Fruit fly (Drosophila melanogaster): ENCODE data around the gene CG42507.

CG42507 gene

DNA sequence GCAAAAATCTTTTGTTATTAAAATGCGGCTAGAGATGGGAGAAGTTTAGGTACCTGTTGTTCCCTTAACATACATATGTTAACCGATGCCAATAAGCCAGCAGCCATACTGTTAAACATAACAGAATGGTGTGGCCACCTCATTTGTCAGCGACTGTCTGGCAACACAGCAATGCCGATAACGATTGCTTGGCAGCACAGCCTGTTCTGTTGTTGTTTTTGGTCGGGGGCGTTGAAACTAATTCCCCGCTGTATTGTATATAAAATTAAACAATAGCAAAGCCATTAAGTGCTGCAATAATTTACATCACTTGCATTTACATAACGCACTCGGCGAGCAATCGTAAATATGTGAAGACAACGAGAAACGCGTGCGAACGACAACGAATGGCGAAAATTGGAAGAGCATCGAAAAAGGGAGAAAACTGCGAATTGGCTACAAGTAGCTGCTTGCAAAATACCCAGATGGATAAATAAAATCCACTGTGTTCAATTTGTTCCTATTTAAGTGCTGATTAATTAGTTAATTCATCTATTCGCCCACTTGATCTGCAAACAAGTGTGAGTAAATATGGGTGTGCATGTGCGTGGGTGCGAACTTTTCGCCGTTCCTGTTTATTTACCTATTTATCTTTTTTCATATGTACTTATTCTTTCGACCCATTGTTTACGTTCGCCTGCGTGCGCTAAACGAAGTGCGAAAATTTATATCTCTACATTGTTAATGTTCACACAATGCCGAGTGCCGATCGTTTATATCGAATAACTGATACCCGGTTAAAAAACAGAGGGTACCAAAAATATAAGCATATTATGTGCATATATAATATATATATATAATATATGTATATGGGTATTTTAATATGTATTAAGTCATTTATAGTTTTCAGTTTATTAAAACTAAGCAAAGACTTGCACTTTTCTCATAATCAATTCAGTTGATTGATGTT is 4.3 kb upstream of the CG42507 start, which contains the start of the genes Tsen34 and Mgat4a (continued):
- TF ChIP-seq CG6813 (GFP tag; optimal IDR thresholded peaks at IDR 0.05) (peak; percentile 35), Ets65A (GFP tag) (peak; percentile 56), CG15601 (tag; optimal IDR thresholded peaks at IDR 0.05) (no peak), so (GFP tag; IDR thresholded peaks at IDR 0.05) (peak; percentile 43; the same call in 1 of the 3 replicates), CG11695 (GFP tag; IDR thresholded peaks at IDR 0.05) (peak; percentile 56; the same call in 1 of the 3 replicates), Trl (optimal IDR thresholded peaks at IDR 0.05) (no peak), Trl (GFP tag; optimal IDR thresholded peaks at IDR 0.05) (peak; percentile 32), wdn (GFP tag; IDR thresholded peaks at IDR 0.05) (peak; percentile 62), sens (GFP tag) (peak; percentile 86), CG10366 (GFP tag; IDR thresholded peaks at IDR 0.05) (no peak; the same call in 1 of the 2 replicates), CG9215 (GFP tag; IDR thresholded peaks at IDR 0.05) (no peak; the same call in 1 of the 2 replicates), fd3F (GFP tag; optimal IDR thresholded peaks at IDR 0.05) (peak; percentile 39), eve (GFP tag; optimal IDR thresholded peaks at IDR 0.05) (no peak), dati (GFP tag; IDR thresholded peaks at IDR 0.05) (no peak), CG17359 (tag; optimal IDR thresholded peaks at IDR 0.05) (no peak), E2f1 (GFP tag; IDR thresholded peaks at IDR 0.05) (no peak; the same call in 1 of the 2 replicates), Dip2 (GFP tag; IDR thresholded peaks at IDR 0.05) (no peak), MBD-R2 (GFP tag; IDR thresholded peaks at IDR 0.05) (no peak; the same call in none of the 2 replicates), slp2 (GFP tag; optimal IDR thresholded peaks at IDR 0.05) (no peak), CG3407 (GFP tag; optimal IDR thresholded peaks at IDR 0.05) (no peak), CG1233 (GFP tag; optimal IDR thresholded peaks at IDR 0.05) (peak; percentile 47), E2f2 (GFP tag; IDR thresholded peaks at IDR 0.05) (peak; percentile 37; the same call in 1 of the 2 replicates), CG10462 (GFP tag; optimal IDR thresholded peaks at IDR 0.05) (no peak), CG6854 (GFP tag; optimal IDR thresholded peaks at IDR 0.05) (peak; percentile 25), CG10543 (GFP tag; optimal IDR thresholded peaks at IDR 0.05) (peak; percentile 91), Antp (GFP tag; optimal IDR thresholded peaks at IDR 0.05) (no peak), CG12155 (GFP tag; optimal IDR thresholded peaks at IDR 0.05) (no peak), Drgx (GFP tag; IDR thresholded peaks at IDR 0.05) (no peak), CG10274 (GFP tag; optimal IDR thresholded peaks at IDR 0.05) (no peak), twi (tag; optimal IDR thresholded peaks at IDR 0.05) (no peak), az2 (GFP tag; optimal IDR thresholded peaks at IDR 0.05) (no peak), hth (optimal IDR thresholded peaks at IDR 0.05) (no peak), org-1 (GFP tag; optimal IDR thresholded peaks at IDR 0.05) (peak; percentile 46), CG15269 (tag; optimal IDR thresholded peaks at IDR 0.05) (no peak), NC2β (GFP tag; optimal IDR thresholded peaks at IDR 0.05) (peak; percentile 9), tll (GFP tag; optimal IDR thresholded peaks at IDR 0.05) (peak in 1 of 2 experiments; percentile 55), Sry-δ (GFP tag; optimal IDR thresholded peaks at IDR 0.05) (peak; percentile 81), NC2α (GFP tag; optimal IDR thresholded peaks at IDR 0.05) (no peak), ci (GFP tag; IDR thresholded peaks at IDR 0.05) (0 out of 3 replicates have a peak, but pooled peaks have one; percentile 6), CG15514 (GFP tag; optimal IDR thresholded peaks at IDR 0.05) (peak; percentile 46), CG4404 (GFP tag; IDR thresholded peaks at IDR 0.05) (no peak), tin (GFP tag; optimal IDR thresholded peaks at IDR 0.05) (no peak), Camta (GFP tag; optimal IDR thresholded peaks at IDR 0.05) (peak; percentile 26), CG12299 (tag; optimal IDR thresholded peaks at IDR 0.05) (no peak), bigmax (GFP tag; optimal IDR thresholded peaks at IDR 0.05) (peak; percentile 6), Scr (GFP tag; IDR thresholded peaks at IDR 0.05; ENCODE audit: partially characterized antibody) (peak; percentile 45), CG7556 (GFP tag; optimal IDR thresholded peaks at IDR 0.05) (no peak), CG17186 (GFP tag; optimal IDR thresholded peaks at IDR 0.05) (peak; percentile 31), CG14965 (GFP tag; optimal IDR thresholded peaks at IDR 0.05; ENCODE audit: borderline replicate concordance) (peak; percentile 27)
